Worm (Caenorhabditis elegans) whole organism, dauer: Measurements from ENCODE around the gene sym-2.

Source experiments
- unc-62 ChIP-seq: sonication (generic microtip); optimal IDR thresholded peaks from 2 replicates; lab custom pipeline; 2017; ENCODE audit warnings: missing biosample characterization, missing genetic modification reagents, missing genetic modification characterization

sym-2 gene

ce11 chrII:9188380-9188779 is at the start of gene sym-2:
Gene sym-2 (minus strand): TSS chrII:9188480.
- TF ChIP-seq unc-62 (GFP tag; lab: Kevin White, UChicago) = no peak

ce11 chrII:9237719-9238118 is 49.4 kb upstream of the sym-2 start:
- no peak for TF ChIP-seq unc-62 (GFP tag; lab: Kevin White, UChicago)

- no peak for TF ChIP-seq unc-62 (GFP tag; lab: Kevin White, UChicago)
Measured at ce11 chrII:9236972-9237371, 48.7 kb upstream of the sym-2 start.

ce11 chrII:9236283-9236682 is 48.0 kb upstream of the sym-2 start, which contains the start of gene T26C5.3:
Gene T26C5.3 (plus strand): TSS chrII:9236583.
- no peak for TF ChIP-seq unc-62 (GFP tag; lab: Kevin White, UChicago)

ce11 chrII:9233813-9234212 is 45.5 kb upstream of the sym-2 start:
- TF ChIP-seq unc-62 (GFP tag; lab: Kevin White, UChicago) = no peak

ce11 chrII:9232923-9233322 is 44.6 kb upstream of the sym-2 start, which contains the start of gene T26C5.2:
Gene T26C5.2 (plus strand): TSS chrII:9233223.
- TF ChIP-seq unc-62 (GFP tag; lab: Kevin White, UChicago) = no peak

- TF ChIP-seq unc-62 (GFP tag; lab: Kevin White, UChicago) = no peak
Measured at ce11 chrII:9232493-9232892, 44.2 kb upstream of the sym-2 start.

ce11 chrII:9231240-9231639 is 43.0 kb upstream of the sym-2 start, which contains the start of gene gst-13:
Gene gst-13 (plus strand): TSS chrII:9231457.
- no peak for TF ChIP-seq unc-62 (GFP tag; lab: Kevin White, UChicago)

ce11 chrII:9227134-9227533 is 38.9 kb upstream of the sym-2 start, which contains the start of gene abu-14:
Gene abu-14 (minus strand): TSS chrII:9227214.
- TF ChIP-seq unc-62 (GFP tag; lab: Kevin White, UChicago) = no peak

- TF ChIP-seq unc-62 (GFP tag; lab: Kevin White, UChicago) = no peak
Measured at ce11 chrII:9222969-9223368, 34.7 kb upstream of the sym-2 start, which contains the start of gene ZK1067.3. Gene ZK1067.3 (plus strand): TSS chrII:9223269.

ce11 chrII:9213055-9213708 is 24.9 kb upstream of the sym-2 start, which contains the start of gene znfx-1:
Gene znfx-1 (plus strand): TSS chrII:9213658.
- no peak for TF ChIP-seq unc-62 (GFP tag; lab: Kevin White, UChicago)

- no peak for TF ChIP-seq unc-62 (GFP tag; lab: Kevin White, UChicago)
Measured at ce11 chrII:9211684-9212083, 23.4 kb upstream of the sym-2 start.

- no peak for TF ChIP-seq unc-62 (GFP tag; lab: Kevin White, UChicago)
Measured at ce11 chrII:9210076-9210475, 21.8 kb upstream of the sym-2 start, which contains the start of gene ZK1067.4. Gene ZK1067.4 (plus strand): TSS chrII:9210376.

- no peak for TF ChIP-seq unc-62 (GFP tag; lab: Kevin White, UChicago)
Measured at ce11 chrII:9197212-9197611, 8.9 kb upstream of the sym-2 start, which contains the start of gene let-23. Gene let-23 (plus strand): TSS chrII:9197512.

ce11 chrII:9196325-9196724 is 8.0 kb upstream of the sym-2 start:
- TF ChIP-seq unc-62 (GFP tag; lab: Kevin White, UChicago) = no peak

- TF ChIP-seq unc-62 (GFP tag; lab: Kevin White, UChicago) = no peak
Measured at ce11 chrII:9194195-9194594, 5.9 kb upstream of the sym-2 start, which contains the start of gene twk-4. Gene twk-4 (minus strand): TSS chrII:9194295.
